Fruit fly (Drosophila melanogaster) Kc167 (cell line): ENCODE measurements around the gene ND-18.

Source experiments
- Myc ChIP-seq: fragments of >200 bp; optimal IDR thresholded peaks from 2 replicates; lab custom pipeline; 2017; ENCODE audit warnings: missing external identifiers
- Sin3A ChIP-seq: fragments of >200 bp; optimal IDR thresholded peaks from 2 replicates; lab custom pipeline; 2018; ENCODE audit warnings: missing external identifiers
- h ChIP-seq: fragments of >200 bp; optimal IDR thresholded peaks from 3 replicates; lab custom pipeline; 2018; ENCODE audit warnings: missing external identifiers
- psq ChIP-seq: fragments of >200 bp; optimal IDR thresholded peaks from 2 replicates; lab custom pipeline; 2017; ENCODE audit warnings: missing external identifiers
- ttk ChIP-seq: sonication (Bioruptor generic); optimal IDR thresholded peaks from 2 replicates; lab custom pipeline; 2017; ENCODE audit warnings: missing external identifiers

DNA sequence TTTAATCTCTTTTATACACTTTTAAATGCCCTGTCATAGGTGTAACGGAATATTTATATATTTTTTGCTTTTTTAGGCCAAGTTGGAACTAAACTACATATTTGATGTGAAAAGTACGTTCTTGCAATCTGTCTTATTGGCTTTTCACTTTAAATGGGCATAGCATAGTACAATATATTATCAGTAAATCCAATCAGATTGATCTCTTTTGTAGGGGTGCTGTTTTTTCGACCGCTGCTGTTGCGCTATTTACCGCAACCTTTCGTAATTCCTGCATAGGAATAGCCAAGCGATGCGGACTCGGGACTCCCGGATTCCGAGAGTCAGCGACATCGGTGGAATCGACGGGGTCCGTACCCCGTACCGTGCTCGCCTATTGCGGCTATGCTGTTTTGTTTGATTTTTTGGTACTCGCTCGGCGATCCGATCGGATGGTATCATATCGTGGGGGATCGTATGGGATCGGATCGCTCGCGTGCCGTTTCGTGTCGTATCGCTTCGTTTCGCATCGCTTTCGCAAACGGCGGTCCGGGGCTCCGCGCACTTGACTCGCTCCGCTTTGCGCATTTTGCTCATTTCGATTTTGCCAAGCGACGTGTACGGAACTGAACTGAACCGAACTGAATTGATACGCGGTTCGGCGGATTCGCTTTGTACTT lies 5.7 kb downstream of the ND-18 start:
- no peak for TF ChIP-seq h (lab: Kevin White, UChicago)
- no peak for TF ChIP-seq Sin3A
- TF ChIP-seq Myc (lab: Kevin White, UChicago), result no peak
- TF ChIP-seq ttk (lab: Kevin White, UChicago), result no peak
- no peak for TF ChIP-seq psq (lab: Kevin White, UChicago)
